Worm (Caenorhabditis elegans) whole organism, L1 larva: ENCODE data around the gene srw-62.

ENCODE experiments used
- lin-13 ChIP-seq: fragments of 150-350 bp; optimal IDR thresholded peaks from 2 replicates; lab custom pipeline; 2014; ENCODE audit warnings: missing biosample characterization, missing genetic modification reagents, missing genetic modification characterization
- nhr-237 ChIP-seq: fragments of 150-350 bp; optimal IDR thresholded peaks from 2 replicates; lab custom pipeline; 2014; ENCODE audit warnings: missing biosample characterization, missing genetic modification characterization
- nhr-47 ChIP-seq: sonication (generic microtip); optimal IDR thresholded peaks from 2 replicates; lab custom pipeline; 2016; ENCODE audit warnings: mild to moderate bottlenecking, missing genetic modification characterization, moderate library complexity, missing compliant biosample characterization
- unc-62 ChIP-seq: fragments of 150-350 bp; optimal IDR thresholded peaks from 2 replicates; lab custom pipeline; 2014; ENCODE audit warnings: missing biosample characterization, missing genetic modification reagents, missing genetic modification characterization
- ztf-4 ChIP-seq: fragments of 150-350 bp; optimal IDR thresholded peaks from 2 replicates; lab custom pipeline; 2014; ENCODE audit warnings: missing biosample characterization, missing genetic modification characterization

ce11 chrII:7783467-7783959 lies 41.7 kb upstream of the srw-62 start, which contains the start of gene skr-17:
- TF ChIP-seq lin-13 (GFP tag; lab: Kevin White, UChicago), result no peak
- no peak for TF ChIP-seq nhr-47
- TF ChIP-seq nhr-237 (tag; lab: Kevin White, UChicago), result no peak
- TF ChIP-seq ztf-4, result no peak
- no peak for TF ChIP-seq unc-62 (GFP tag; lab: Kevin White, UChicago)
